Worm (Caenorhabditis elegans): ENCODE data around the gene zig-8.

DNA sequence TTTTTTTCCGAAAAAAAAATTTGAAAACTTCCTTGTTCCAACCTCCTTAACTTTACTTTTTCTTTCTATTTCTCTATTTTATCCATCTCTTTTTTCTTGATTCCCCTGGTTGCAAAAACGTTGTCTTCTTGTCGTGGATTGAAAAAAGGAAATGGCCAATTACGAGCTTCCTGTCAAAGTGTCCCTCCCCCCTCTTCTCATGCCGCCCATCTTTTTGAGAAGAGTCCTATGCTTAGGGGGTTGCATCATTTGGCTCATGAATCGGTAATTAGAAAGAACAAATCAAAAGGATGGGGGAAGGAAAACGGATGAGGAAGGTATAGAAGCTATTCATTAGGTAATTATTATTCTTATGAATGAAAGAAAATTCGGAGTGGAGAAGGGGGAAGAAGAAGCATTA lies 7.5 kb downstream of the zig-8 start:
- no peak for TF ChIP-seq snpc-4 (tag; optimal IDR thresholded peaks at IDR 0.05)
- no peak for TF ChIP-seq fos-1 (tag; optimal IDR thresholded peaks at IDR 0.05)
- TF ChIP-seq lin-13 (GFP tag; optimal IDR thresholded peaks at IDR 0.05) = no peak
- TF ChIP-seq lsy-2 (tag; optimal IDR thresholded peaks at IDR 0.05) = peak in 1 of 2 experiments; percentile 10
- no peak for TF ChIP-seq aly-2 (tag; optimal IDR thresholded peaks at IDR 0.05)
- no peak for TF ChIP-seq nhr-11 (tag; optimal IDR thresholded peaks at IDR 0.05)
- TF ChIP-seq unc-39 (tag; optimal IDR thresholded peaks at IDR 0.05) = no peak
- no peak for TF ChIP-seq nhr-77 (tag; optimal IDR thresholded peaks at IDR 0.05)
- TF ChIP-seq blmp-1 (tag; optimal IDR thresholded peaks at IDR 0.05; ENCODE audit: insufficient read depth) = no peak

All from whole organism, L2 larva.